Worm (Caenorhabditis elegans) whole organism, L3 larva: ENCODE data around the gene M176.16.
"Not testable (repeated sequence)": the region's sequence is repeated elsewhere in the genome, so short reads cannot be mapped to it uniquely, and the experiment has no call there.

Experiments
- R02D3.7 ChIP-seq: fragments of 150-350 bp; optimal IDR thresholded peaks from 2 replicates; lab custom pipeline; 2014; ENCODE audit warnings: missing biosample characterization, missing genetic modification characterization
- aly-2 ChIP-seq: fragments of 150-350 bp; optimal IDR thresholded peaks from 2 replicates; lab custom pipeline; 2014; ENCODE audit warnings: missing biosample characterization, missing genetic modification characterization
- ceh-28 ChIP-seq: fragments of 150-350 bp; optimal IDR thresholded peaks from 2 replicates; lab custom pipeline; 2014; ENCODE audit warnings: missing biosample characterization, missing genetic modification reagents, missing genetic modification characterization
- ceh-82 ChIP-seq: fragments of 150-350 bp; optimal IDR thresholded peaks from 2 replicates; lab custom pipeline; 2014; ENCODE audit warnings: missing biosample characterization, missing genetic modification characterization
- daf-12 ChIP-seq: fragments of 150-350 bp; optimal IDR thresholded peaks from 2 replicates; lab custom pipeline; 2014; ENCODE audit warnings: missing biosample characterization, missing genetic modification reagents, missing genetic modification characterization
- egl-27 ChIP-seq: sonication (generic microtip); optimal IDR thresholded peaks from 4 replicates; lab custom pipeline; 2017; ENCODE audit warnings: missing biosample characterization, missing genetic modification reagents, missing genetic modification characterization
- elt-1 ChIP-seq: fragments of 150-350 bp; optimal IDR thresholded peaks from 2 replicates; lab custom pipeline; 2014; ENCODE audit warnings: missing biosample characterization, missing genetic modification characterization
- eor-1 ChIP-seq, 2 experiments: fragments of 150-350 bp; optimal IDR thresholded peaks; 2 replicates each; lab custom pipeline; 2014 to 2018; ENCODE audit warnings: missing biosample characterization in 2 of 2, missing genetic modification characterization in 2 of 2
- fos-1 ChIP-seq: fragments of 150-350 bp; optimal IDR thresholded peaks from 2 replicates; lab custom pipeline; 2014; ENCODE audit warnings: missing biosample characterization, missing genetic modification characterization
- hmg-11 ChIP-seq: sonication (generic microtip); optimal IDR thresholded peaks from 2 replicates; lab custom pipeline; 2016; ENCODE audit warnings: missing genetic modification characterization, missing compliant biosample characterization
- jun-1 ChIP-seq: fragments of 150-350 bp; optimal IDR thresholded peaks from 2 replicates; lab custom pipeline; 2014; ENCODE audit warnings: missing biosample characterization, missing genetic modification reagents, missing genetic modification characterization
- lsy-12 ChIP-seq: sonication (generic microtip); optimal IDR thresholded peaks from 2 replicates; lab custom pipeline; 2016; ENCODE audit warnings: mild to moderate bottlenecking, missing genetic modification characterization, missing compliant biosample characterization
- mdl-1 ChIP-seq: fragments of 150-350 bp; optimal IDR thresholded peaks from 2 replicates; lab custom pipeline; 2014; ENCODE audit warnings: missing biosample characterization, missing genetic modification characterization
- mml-1 ChIP-seq: fragments of 150-350 bp; sonication (generic microtip); optimal IDR thresholded peaks from 3 replicates; lab custom pipeline; 2014; ENCODE audit warnings: missing biosample characterization, missing genetic modification characterization
- nfya-1 ChIP-seq: sonication (generic microtip); optimal IDR thresholded peaks from 2 replicates; lab custom pipeline; 2017; ENCODE audit warnings: missing genetic modification characterization, mild to moderate bottlenecking, missing compliant biosample characterization, antibody characterized with exemption, moderate library complexity; ENCODE audit not compliant: insufficient read depth
- nhr-11 ChIP-seq: fragments of 150-350 bp; optimal IDR thresholded peaks from 2 replicates; lab custom pipeline; 2014; ENCODE audit warnings: missing biosample characterization, missing genetic modification characterization
- nhr-12 ChIP-seq: fragments of 150-350 bp; optimal IDR thresholded peaks from 2 replicates; lab custom pipeline; 2014; ENCODE audit warnings: missing biosample characterization, missing genetic modification characterization
- nhr-23 ChIP-seq: fragments of 150-350 bp; optimal IDR thresholded peaks from 2 replicates; lab custom pipeline; 2014; ENCODE audit warnings: missing biosample characterization, missing genetic modification reagents, missing genetic modification characterization
- nhr-28 ChIP-seq: fragments of 150-350 bp; optimal IDR thresholded peaks from 2 replicates; lab custom pipeline; 2014; ENCODE audit warnings: missing biosample characterization, missing genetic modification characterization
- nhr-43 ChIP-seq: sonication (generic microtip); optimal IDR thresholded peaks from 2 replicates; lab custom pipeline; 2016; ENCODE audit warnings: mild to moderate bottlenecking, missing genetic modification characterization, missing compliant biosample characterization; ENCODE audit not compliant: poor library complexity, severe bottlenecking
- nhr-67 ChIP-seq: fragments of 150-350 bp; optimal IDR thresholded peaks from 2 replicates; lab custom pipeline; 2014; ENCODE audit warnings: missing biosample characterization, missing genetic modification characterization
- pqm-1 ChIP-seq: fragments of 150-350 bp; optimal IDR thresholded peaks from 2 replicates; lab custom pipeline; 2017; ENCODE audit warnings: missing biosample characterization, missing genetic modification characterization, inconsistent platforms
- sea-2 ChIP-seq: fragments of 150-350 bp; sonication (generic microtip); optimal IDR thresholded peaks from 4 replicates; lab custom pipeline; 2014; ENCODE audit warnings: missing biosample characterization, missing genetic modification reagents, missing genetic modification characterization
- skn-1 ChIP-seq: fragments of 150-350 bp; optimal IDR thresholded peaks from 2 replicates; lab custom pipeline; 2014; ENCODE audit warnings: missing biosample characterization, missing genetic modification characterization
- tbx-2 ChIP-seq: sonication (generic microtip); optimal IDR thresholded peaks from 2 replicates; lab custom pipeline; 2016; ENCODE audit warnings: mild to moderate bottlenecking, missing genetic modification characterization, missing compliant biosample characterization
- ztf-11 ChIP-seq: fragments of 150-350 bp; optimal IDR thresholded peaks from 2 replicates; lab custom pipeline; 2014; ENCODE audit warnings: missing biosample characterization, missing genetic modification characterization

Gene M176.16

ce11 chrII:9445368-9445767, 27.1 kb downstream of the M176.16 start, which contains the start of gene R09D1.13:
Gene R09D1.13 (minus strand): TSS chrII:9445468.
- no peak for TF ChIP-seq egl-27 (tag; lab: Kevin White, UChicago)

- TF ChIP-seq nhr-11 (tag; lab: Kevin White, UChicago) (no peak), hmg-11 (tag; lab: Kevin White, UChicago) (no peak), eor-1 (tag; optimal IDR thresholded peaks at IDR 0.05; lab: Kevin White, UChicago) (no peak), nhr-28 (no peak), aly-2 (tag; lab: Kevin White, UChicago) (no peak), R02D3.7 (no peak), egl-27 (tag; lab: Kevin White, UChicago) (no peak), nhr-23 (tag; lab: Kevin White, UChicago) (no peak)
Observed at ce11 chrII:9447965-9448364, 29.6 kb downstream of the M176.16 start, which contains the start of gene chil-18. Gene chil-18 (plus strand): TSS chrII:9448265.

- not testable (repeated sequence) for TF ChIP-seq nhr-67, nhr-11, aly-2 (tag; lab: Kevin White, UChicago)
Observed at ce11 chrII:9452172-9452571, 33.9 kb downstream of the M176.16 start, which contains the start of gene R09D1.12. Gene R09D1.12 (minus strand): TSS chrII:9452272.

ce11 chrII:9454304-9454703, 36.0 kb downstream of the M176.16 start, which contains the start of gene chil-19:
Gene chil-19 (minus strand): TSS chrII:9454404.
- TF ChIP-seq sea-2 (no peak), ceh-82 (tag; lab: Kevin White, UChicago) (no peak), fos-1 (tag; lab: Kevin White, UChicago) (no peak), nhr-23 (tag; lab: Kevin White, UChicago) (no peak), nhr-11 (tag; lab: Kevin White, UChicago) (no peak), elt-1 (no peak), ztf-11 (no peak), lsy-12 (tag; lab: Kevin White, UChicago) (no peak), egl-27 (tag; lab: Kevin White, UChicago) (no peak), skn-1 (tag; lab: Kevin White, UChicago) (no peak), eor-1 (tag; optimal IDR thresholded peaks at IDR 0.05; lab: Kevin White, UChicago) (no peak), nhr-12 (tag; lab: Kevin White, UChicago) (no peak), daf-12 (tag; lab: Kevin White, UChicago) (no peak), tbx-2 (tag; lab: Kevin White, UChicago) (no peak)
- TF ChIP-seq, all 47 proteins: peak for 0

- not testable (repeated sequence) for TF ChIP-seq pqm-1 (tag; lab: Kevin White, UChicago); nhr-43; nhr-67 (tag; lab: Kevin White, UChicago)
Observed at ce11 chrII:9459462-9459861, 41.1 kb downstream of the M176.16 start, which contains the start of gene R09D1.14. Gene R09D1.14 (minus strand): TSS chrII:9459562.

- TF ChIP-seq ztf-11; eor-1 (tag; optimal IDR thresholded peaks at IDR 0.05; lab: Kevin White, UChicago); nhr-11 (tag; lab: Kevin White, UChicago): not testable (repeated sequence)
- TF ChIP-seq, all 47 proteins: peak for 0; not testable (repeated sequence) for 47
Observed at ce11 chrII:9461881-9462280, 43.6 kb downstream of the M176.16 start, which contains the start of gene chil-21. Gene chil-21 (minus strand): TSS chrII:9461981.

- TF ChIP-seq nhr-43, result no peak
- no peak for TF ChIP-seq ceh-28 (tag; lab: Kevin White, UChicago)
- no peak for TF ChIP-seq lsy-12 (tag; lab: Kevin White, UChicago)
- TF ChIP-seq mdl-1 (tag; lab: Kevin White, UChicago), result no peak
- no peak for TF ChIP-seq skn-1 (tag; lab: Kevin White, UChicago)
- no peak for TF ChIP-seq nhr-23 (tag; lab: Kevin White, UChicago)
- no peak for TF ChIP-seq jun-1 (tag; lab: Kevin White, UChicago)
- no peak for TF ChIP-seq nfya-1 (tag; lab: Kevin White, UChicago)
- TF ChIP-seq mml-1 (tag; lab: Kevin White, UChicago), result no peak
- TF ChIP-seq, all 47 proteins: peak for 0
Observed at ce11 chrII:9466095-9466494, 47.8 kb downstream of the M176.16 start, which contains the start of gene chil-22. Gene chil-22 (minus strand): TSS chrII:9466195.
